Worm (Caenorhabditis elegans) whole organism, late embryonic: ENCODE measurements around the gene tkr-2.

Experiments
- C08G9.2 ChIP-seq: sonication (generic microtip); optimal IDR thresholded peaks from 2 replicates; lab custom pipeline; 2016; ENCODE audit warnings: mild to moderate bottlenecking, missing genetic modification characterization, moderate library complexity, missing compliant biosample characterization
- K02D7.2 ChIP-seq: sonication (generic microtip); optimal IDR thresholded peaks from 2 replicates; lab custom pipeline; 2017; ENCODE audit warnings: mild to moderate bottlenecking, missing genetic modification characterization, missing compliant biosample characterization
- nhr-11 ChIP-seq: fragments of 150-350 bp; optimal IDR thresholded peaks from 2 replicates; lab custom pipeline; 2014; ENCODE audit warnings: missing biosample characterization, missing genetic modification characterization
- pha-4 ChIP-seq: fragments of 150-350 bp; optimal IDR thresholded peaks from 2 replicates; lab custom pipeline; 2018; ENCODE audit warnings: missing biosample characterization, missing genetic modification reagents, missing genetic modification characterization

ce11 chrIV:6187160-6187559 is 14.7 kb upstream of the tkr-2 start:
- no peak for TF ChIP-seq C08G9.2 (tag; lab: Kevin White, UChicago)
- TF ChIP-seq K02D7.2 (tag; lab: Kevin White, UChicago): no peak
- TF ChIP-seq nhr-11 (tag; lab: Kevin White, UChicago): no peak
- TF ChIP-seq pha-4: no peak
